Worm (Caenorhabditis elegans) whole organism, young adult: ENCODE measurements around the gene T28D6.3.

Experiments used
- F37B4.10 ChIP-seq: fragments of 200-800 bp; sonication (Bioruptor generic); IDR thresholded peaks from 2 replicates; pipeline ENCODE4 v1.3.6; 2022; ENCODE audit warnings: missing genetic modification characterization, missing compliant biosample characterization
- Y79H2A.3 ChIP-seq: fragments of 200-800 bp; sonication (Bioruptor generic); conservative IDR thresholded peaks from 2 replicates; pipeline ENCODE4 v1.3.6; 2022; ENCODE audit warnings: missing genetic modification reagents, missing genetic modification characterization, missing compliant biosample characterization
- ama-1 ChIP-seq, 3 experiments: fragments of 150-350 bp in 1 of 3; sonication (generic microtip) in 2 of 3; optimal IDR thresholded peaks; 2 replicates each; lab custom pipeline; 2014 to 2018; ENCODE audit warnings: missing biosample characterization in 2 of 3, missing genetic modification characterization in 2 of 3, missing genetic modification reagents in 2 of 3
- egl-44 ChIP-seq: fragments of 200-800 bp; sonication (Bioruptor generic); IDR thresholded peaks from 2 replicates; pipeline ENCODE4 v1.3.6; 2022; ENCODE audit warnings: missing genetic modification reagents, missing genetic modification characterization, missing compliant biosample characterization
- lin-54 ChIP-seq: fragments of 200-800 bp; sonication (Bioruptor generic); optimal IDR thresholded peaks from 2 replicates; lab custom pipeline; 2018; ENCODE audit warnings: mild to moderate bottlenecking, missing genetic modification characterization, missing compliant biosample characterization
- rpc-1 ChIP-seq, 2 experiments: fragments of 150-350 bp in 1 of 2; sonication (generic microtip) in 1 of 2; optimal IDR thresholded peaks; 2 replicates each; lab custom pipeline; 2014 to 2018; ENCODE audit warnings: missing biosample characterization in 1 of 2, missing genetic modification characterization in 1 of 2, missing genetic modification reagents in 1 of 2, missing genotype in 1 of 2
- sdz-38 ChIP-seq: sonication (generic microtip); optimal IDR thresholded peaks from 2 replicates; lab custom pipeline; 2016; ENCODE audit warnings: missing genotype, missing genetic modification characterization, missing compliant biosample characterization
- snpc-4 ChIP-seq, 5 experiments: fragments of 150-350 bp in 1 of 5; sonication (generic microtip) in 4 of 5; optimal IDR thresholded peaks; 2 replicates each; lab custom pipeline; 2014 to 2018; ENCODE audit warnings: missing genetic modification characterization in 5 of 5, missing biosample characterization in 3 of 5, antibody characterized with exemption in 2 of 5, mild to moderate bottlenecking in 2 of 5, missing compliant biosample characterization in 2 of 5, missing genotype in 2 of 5, moderate library complexity in 2 of 5, missing genetic modification reagents in 1 of 5
- somi-1 ChIP-seq: fragments of 200-800 bp; sonication (Bioruptor generic); optimal IDR thresholded peaks from 2 replicates; lab custom pipeline; 2018; ENCODE audit warnings: mild to moderate bottlenecking, missing genetic modification characterization, missing compliant biosample characterization
- unc-130 ChIP-seq: sonication (generic microtip); optimal IDR thresholded peaks from 2 replicates; lab custom pipeline; 2016; ENCODE audit warnings: missing genetic modification reagents, missing genetic modification characterization, missing compliant biosample characterization
- xnd-1 ChIP-seq: sonication (generic microtip); optimal IDR thresholded peaks from 2 replicates; lab custom pipeline; 2016; ENCODE audit warnings: missing genotype, missing genetic modification reagents, missing genetic modification characterization, missing compliant biosample characterization
- ztf-18 ChIP-seq: sonication (generic microtip); optimal IDR thresholded peaks from 2 replicates; lab custom pipeline; 2016; ENCODE audit warnings: missing genotype, mild to moderate bottlenecking, missing genetic modification characterization, missing compliant biosample characterization
- ztf-28 ChIP-seq: fragments of 200-800 bp; sonication (Bioruptor generic); IDR thresholded peaks from 2 replicates; pipeline ENCODE4 v1.3.6; 2022; ENCODE audit warnings: missing genetic modification reagents, missing genetic modification characterization, missing compliant biosample characterization

- TF ChIP-seq sdz-38 (tag; lab: Kevin White, UChicago) (no peak), ama-1 (optimal IDR thresholded peaks at IDR 0.05; lab: Kevin White, UChicago) (no peak), ama-1 (GFP tag; optimal IDR thresholded peaks at IDR 0.05; lab: Kevin White, UChicago) (no peak), somi-1 (GFP tag; lab: Kevin White, UChicago) (no peak), rpc-1 (optimal IDR thresholded peaks at IDR 0.05; lab: Kevin White, UChicago) (no peak), rpc-1 (tag; optimal IDR thresholded peaks at IDR 0.05; lab: Kevin White, UChicago) (no peak), snpc-4 (GFP tag; optimal IDR thresholded peaks at IDR 0.05; lab: Kevin White, UChicago) (no peak), snpc-4 (tag; optimal IDR thresholded peaks at IDR 0.05; lab: Kevin White, UChicago) (no peak), ztf-28 (no peak), Y79H2A.3 (no peak), xnd-1 (tag; lab: Kevin White, UChicago) (no peak), F37B4.10 (GFP tag; lab: Robert Waterston, UW) (no peak), egl-44 (GFP tag; lab: Robert Waterston, UW) (no peak), unc-130 (GFP tag; lab: Kevin White, UChicago) (no peak), lin-54 (GFP tag; lab: Kevin White, UChicago) (no peak), ztf-18 (no peak)
Observed at ce11 chrIII:11366467-11366866, at the start of gene T28D6.3.
